Worm (Caenorhabditis elegans) whole organism, early embryonic: ENCODE data around the gene bath-15.

ENCODE experiments used
- F13C5.2 ChIP-seq: sonication (generic microtip); optimal IDR thresholded peaks from 2 replicates; lab custom pipeline; 2017; ENCODE audit warnings: mild to moderate bottlenecking, missing genetic modification characterization, inconsistent platforms, missing compliant biosample characterization
- aly-1 ChIP-seq: sonication (generic microtip); optimal IDR thresholded peaks from 2 replicates; lab custom pipeline; 2016; ENCODE audit warnings: missing genetic modification characterization, missing compliant biosample characterization
- ama-1 ChIP-seq: fragments of 150-350 bp; optimal IDR thresholded peaks from 2 replicates; lab custom pipeline; 2014
- ets-7 ChIP-seq: sonication (generic microtip); optimal IDR thresholded peaks from 2 replicates; lab custom pipeline; 2016; ENCODE audit warnings: missing genotype, missing genetic modification characterization, missing compliant biosample characterization
- hnd-1 ChIP-seq: sonication (generic microtip); optimal IDR thresholded peaks from 2 replicates; lab custom pipeline; 2016; ENCODE audit warnings: missing genetic modification characterization, missing compliant biosample characterization
- tbx-37 ChIP-seq: fragments of 200-800 bp; sonication (Bioruptor generic); conservative IDR thresholded peaks from 2 replicates; pipeline ENCODE4 v1.3.6; 2022; ENCODE audit warnings: missing genetic modification reagents, missing genetic modification characterization, missing compliant biosample characterization

DNA sequence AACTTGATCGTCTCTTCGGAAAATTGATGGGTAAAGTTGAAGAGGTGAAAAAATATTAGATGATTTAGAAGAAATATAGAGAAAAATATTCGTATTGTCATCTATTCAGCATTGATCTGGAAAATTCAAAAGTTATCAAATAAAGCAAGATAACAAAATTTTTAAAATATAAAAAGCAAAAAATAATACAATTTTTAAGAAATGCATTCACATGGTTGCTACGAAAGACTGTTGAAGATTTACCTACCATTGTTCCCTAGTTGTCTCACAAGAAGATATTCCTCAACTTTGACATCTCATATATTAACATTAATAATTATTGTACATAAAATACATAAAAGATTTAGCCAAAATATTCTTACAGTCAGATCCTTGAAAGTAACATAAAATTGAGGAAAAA is 21.5 kb downstream of the bath-15 start, which contains the start of gene cdh-3:
- no peak for TF ChIP-seq ama-1 (lab: Kevin White, UChicago)
- TF ChIP-seq F13C5.2: no peak
- TF ChIP-seq ets-7 (tag; lab: Kevin White, UChicago): no peak
- TF ChIP-seq aly-1 (tag; lab: Kevin White, UChicago): no peak
- no peak for TF ChIP-seq hnd-1 (tag; lab: Kevin White, UChicago)
- no peak for TF ChIP-seq tbx-37
